Worm (Caenorhabditis elegans) whole organism, L3 larva: ENCODE data around the gene cct-8.

ENCODE experiments used
- ceh-28 ChIP-seq: fragments of 150-350 bp; optimal IDR thresholded peaks from 2 replicates; lab custom pipeline; 2014; ENCODE audit warnings: missing biosample characterization, missing genetic modification reagents, missing genetic modification characterization
- unc-39 ChIP-seq: sonication (generic microtip); optimal IDR thresholded peaks from 4 replicates; lab custom pipeline; 2017; ENCODE audit warnings: missing biosample characterization, missing genetic modification characterization

- no peak for TF ChIP-seq ceh-28
- no peak for TF ChIP-seq unc-39 (tag; lab: Kevin White, UChicago)
Observed at ce11 chrIV:1104518-1104917, 10.8 kb upstream of the cct-8 start, which contains the start of the genes C44B12.9 and C44B12.3.
